Fruit fly (Drosophila melanogaster): ENCODE measurements around the gene Eip93F.

DNA sequence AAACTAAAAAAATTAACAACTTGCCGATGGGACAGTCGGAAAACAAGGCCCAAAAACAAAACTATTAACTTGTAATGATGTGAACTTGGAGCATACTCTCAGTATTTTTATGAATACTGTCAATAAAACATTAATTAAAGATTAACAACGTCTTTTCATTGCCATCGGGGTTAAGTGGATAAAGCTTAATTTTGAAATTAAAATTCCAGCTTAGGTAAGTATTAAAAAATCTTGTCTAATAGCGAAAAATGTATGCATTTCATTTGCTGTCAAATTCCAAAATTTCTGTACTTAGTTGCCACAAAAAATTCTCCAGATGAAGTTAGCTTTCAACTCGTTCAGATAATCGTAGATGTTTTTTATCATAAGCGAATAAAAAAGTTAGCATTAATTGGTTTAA, 65.5 kb downstream of the Eip93F start, which contains the start of gene Theg:
- TF ChIP-seq OdsH (GFP tag; optimal IDR thresholded peaks at IDR 0.05) = no peak
- no peak for TF ChIP-seq Met (GFP tag; optimal IDR thresholded peaks at IDR 0.05)
- TF ChIP-seq CG3032 (tag; optimal IDR thresholded peaks at IDR 0.05) = no peak
- TF ChIP-seq ss (GFP tag; optimal IDR thresholded peaks at IDR 0.05) = no peak
- TF ChIP-seq Lpt (GFP tag; optimal IDR thresholded peaks at IDR 0.05) = no peak
- no peak for TF ChIP-seq Ets96B (tag; optimal IDR thresholded peaks at IDR 0.05)
- TF ChIP-seq CG1621 (tag; optimal IDR thresholded peaks at IDR 0.05) = no peak
- no peak for TF ChIP-seq CG8119 (GFP tag; IDR thresholded peaks at IDR 0.05)
- no peak for TF ChIP-seq CG15336 (GFP tag; IDR thresholded peaks at IDR 0.05)
- no peak for TF ChIP-seq Smox (GFP tag; optimal IDR thresholded peaks at IDR 0.05)
- no peak for TF ChIP-seq Sox15 (GFP tag; optimal IDR thresholded peaks at IDR 0.05)

All from whole organism, prepupa.